Fruit fly (Drosophila melanogaster): ENCODE results near the gene gpp.

dm6 chr3R:6399752-6400151, 6.9 kb upstream of the gpp start:
- TF ChIP-seq Snoo (tag; optimal IDR thresholded peaks at IDR 0.05) (no peak), EcR (GFP tag; optimal IDR thresholded peaks at IDR 0.05) (no peak), CG32121 (GFP tag; IDR thresholded peaks at IDR 0.05) (no peak), Pif1B (GFP tag; optimal IDR thresholded peaks at IDR 0.05) (no peak), rn (GFP tag; IDR thresholded peaks at IDR 0.05) (no peak), CG10348 (GFP tag; IDR thresholded peaks at IDR 0.05) (no peak), CG8159 (tag; optimal IDR thresholded peaks at IDR 0.05) (no peak)
